Fruit fly (Drosophila melanogaster) whole organism, larva: ENCODE results near the gene Naglu.

Experiments used
- noc ChIP-seq: fragments of 200-800 bp; sonication (Bioruptor generic); optimal IDR thresholded peaks from 3 replicates; lab custom pipeline; 2019; ENCODE audit warnings: missing biosample characterization, mild to moderate bottlenecking, missing genetic modification characterization, moderate library complexity

Gene Naglu

DNA sequence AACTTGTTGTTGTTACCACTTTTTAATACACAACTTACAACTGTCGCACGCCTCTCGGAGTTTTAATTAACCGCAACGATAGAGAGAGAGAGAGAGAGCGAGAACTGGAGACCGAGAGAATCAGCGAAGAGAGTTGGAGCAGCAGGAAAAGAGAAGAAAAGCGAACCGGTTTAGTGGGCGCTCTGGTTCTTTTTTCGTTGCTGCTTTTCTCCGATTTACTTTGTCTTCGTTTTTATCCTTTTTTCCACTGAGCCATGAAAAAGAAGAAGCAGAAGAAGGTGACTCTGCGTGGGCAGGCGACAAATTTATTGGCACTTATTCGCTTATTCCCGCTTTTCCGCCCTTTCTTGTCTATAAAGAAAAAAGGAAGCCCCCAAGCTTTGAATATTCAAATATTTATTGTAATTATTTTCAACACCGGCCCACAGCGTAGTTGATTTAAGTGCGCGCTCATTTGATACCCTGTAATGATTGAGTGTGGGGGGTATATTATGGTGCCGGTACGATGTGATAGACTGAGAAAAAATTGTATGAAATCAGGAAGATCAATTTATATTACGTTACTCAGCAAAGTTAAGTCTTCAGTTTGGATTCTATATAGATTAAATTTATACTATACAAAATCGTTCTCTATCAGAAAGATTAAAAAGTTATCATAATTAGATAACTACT, 8.7 kb upstream of the Naglu start:
- TF ChIP-seq noc (tag; lab: Kevin White, UChicago) = no peak

DNA sequence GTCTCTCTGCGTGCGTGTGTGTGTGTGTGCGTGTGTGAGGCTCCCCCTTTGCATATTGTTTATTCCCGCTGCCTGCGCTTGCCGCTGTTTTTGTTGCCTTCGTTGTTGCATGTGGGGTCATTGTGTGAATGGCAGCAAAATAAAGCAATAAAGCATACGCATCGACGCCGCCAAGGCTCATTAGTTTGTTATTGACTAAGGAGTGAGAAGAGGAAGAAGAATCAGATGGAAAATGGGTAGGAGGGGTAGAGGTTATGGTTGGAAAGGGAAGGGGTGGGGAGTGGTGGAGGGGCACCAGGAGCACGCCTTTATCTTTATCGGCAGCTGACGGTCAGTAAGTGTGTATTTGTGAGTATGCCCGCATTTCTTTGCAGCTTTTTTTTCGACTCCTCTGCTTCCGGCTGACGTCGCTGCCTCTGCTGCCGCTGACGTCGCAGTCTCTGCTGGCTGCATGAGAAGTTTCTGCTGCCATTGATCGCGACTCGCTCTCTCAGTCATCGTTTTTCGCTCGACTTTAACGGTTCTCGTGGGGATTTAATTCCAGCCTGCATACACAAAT, 7.8 kb upstream of the Naglu start:
- no peak for TF ChIP-seq noc (tag; lab: Kevin White, UChicago)

DNA sequence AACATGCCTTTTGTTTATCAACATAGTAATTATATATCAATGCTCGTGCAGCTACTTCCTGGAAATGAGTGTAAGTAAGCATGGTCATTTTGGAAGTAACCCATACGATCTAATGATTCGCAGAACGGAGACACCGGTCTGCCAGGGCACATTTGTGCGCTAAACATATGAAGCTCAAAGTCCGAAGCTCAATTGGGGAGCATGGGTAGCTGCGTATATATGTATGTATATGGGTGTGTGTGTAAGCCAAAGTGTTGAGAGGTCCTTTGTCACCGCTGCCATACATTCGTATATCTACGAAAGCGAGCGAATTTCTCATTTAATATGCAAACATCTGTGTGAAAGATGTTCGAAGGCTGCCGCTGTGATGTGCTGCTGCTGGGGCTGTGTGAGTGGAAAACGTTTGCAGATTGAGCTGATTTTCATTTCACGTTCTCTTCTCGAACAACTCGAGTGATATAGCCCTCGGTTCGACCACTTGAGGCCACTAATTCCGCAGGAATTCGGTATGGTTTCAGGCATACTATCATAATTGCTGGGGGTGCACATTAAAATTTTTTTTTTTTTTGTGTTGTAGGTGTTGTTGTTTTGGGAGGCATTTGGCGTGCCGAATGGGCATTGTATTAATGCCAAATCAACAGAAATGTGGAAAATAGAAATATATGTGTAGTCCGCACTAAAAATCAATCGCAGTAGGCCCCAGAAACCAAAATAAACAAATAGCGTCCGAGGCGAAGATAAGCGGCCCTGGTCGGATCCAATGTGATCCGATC, 6.6 kb upstream of the Naglu start:
- TF ChIP-seq noc (tag; lab: Kevin White, UChicago) = no peak

DNA sequence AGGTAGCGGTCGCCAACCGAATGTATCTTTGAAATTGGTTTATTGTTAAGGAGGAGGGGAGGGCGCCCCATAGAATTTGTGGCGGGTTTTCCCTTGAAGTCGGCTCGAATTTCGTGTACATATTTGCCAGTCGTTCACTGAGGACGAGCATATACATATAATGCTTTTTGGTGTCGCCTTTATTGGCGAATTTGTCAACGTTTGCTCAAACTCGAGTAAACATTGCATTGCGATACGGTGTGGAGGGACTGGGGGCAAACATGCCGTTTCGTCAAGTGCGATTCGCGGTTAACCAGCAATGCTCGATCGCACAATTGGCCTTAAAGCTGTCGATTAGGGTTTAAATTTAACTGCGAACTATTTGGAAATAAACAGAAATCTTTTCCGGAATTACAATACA, 5.9 kb upstream of the Naglu start:
- TF ChIP-seq noc (tag; lab: Kevin White, UChicago) = no peak

DNA sequence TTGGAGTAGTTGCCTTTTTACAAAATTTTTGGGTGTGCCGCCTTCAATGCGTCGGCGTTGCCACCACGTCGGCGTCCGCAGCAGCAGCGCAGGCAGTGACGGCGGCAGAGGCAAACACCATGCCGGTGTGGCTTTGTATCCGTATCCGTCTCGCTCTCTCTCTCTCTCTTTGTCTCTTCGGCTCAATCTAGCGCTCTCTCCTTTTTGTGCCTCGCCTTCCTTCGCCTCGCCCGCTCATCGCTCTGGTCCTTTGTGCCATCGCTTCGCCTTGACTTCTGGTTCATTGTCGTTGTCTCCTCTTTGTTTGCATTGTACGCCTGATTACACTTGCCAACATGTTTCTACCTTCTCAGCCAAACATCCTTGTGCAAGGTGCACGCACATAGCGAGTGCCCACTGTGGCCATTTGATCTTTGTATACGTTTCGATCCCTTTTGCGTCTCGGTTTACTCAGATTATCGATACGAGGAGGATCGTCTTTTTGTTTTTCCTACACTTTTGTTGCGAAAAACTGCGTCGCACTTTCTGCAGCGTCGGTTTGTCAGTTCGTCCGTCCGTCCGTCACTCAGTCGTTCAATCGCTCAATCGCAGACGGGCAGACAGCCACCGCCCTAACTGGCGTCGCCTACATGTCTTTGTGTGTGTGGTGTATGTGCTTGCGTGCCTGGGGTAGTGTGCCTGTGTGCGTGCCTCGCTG, 4.8 kb upstream of the Naglu start:
- TF ChIP-seq noc (tag; lab: Kevin White, UChicago) = peak; percentile 21

DNA sequence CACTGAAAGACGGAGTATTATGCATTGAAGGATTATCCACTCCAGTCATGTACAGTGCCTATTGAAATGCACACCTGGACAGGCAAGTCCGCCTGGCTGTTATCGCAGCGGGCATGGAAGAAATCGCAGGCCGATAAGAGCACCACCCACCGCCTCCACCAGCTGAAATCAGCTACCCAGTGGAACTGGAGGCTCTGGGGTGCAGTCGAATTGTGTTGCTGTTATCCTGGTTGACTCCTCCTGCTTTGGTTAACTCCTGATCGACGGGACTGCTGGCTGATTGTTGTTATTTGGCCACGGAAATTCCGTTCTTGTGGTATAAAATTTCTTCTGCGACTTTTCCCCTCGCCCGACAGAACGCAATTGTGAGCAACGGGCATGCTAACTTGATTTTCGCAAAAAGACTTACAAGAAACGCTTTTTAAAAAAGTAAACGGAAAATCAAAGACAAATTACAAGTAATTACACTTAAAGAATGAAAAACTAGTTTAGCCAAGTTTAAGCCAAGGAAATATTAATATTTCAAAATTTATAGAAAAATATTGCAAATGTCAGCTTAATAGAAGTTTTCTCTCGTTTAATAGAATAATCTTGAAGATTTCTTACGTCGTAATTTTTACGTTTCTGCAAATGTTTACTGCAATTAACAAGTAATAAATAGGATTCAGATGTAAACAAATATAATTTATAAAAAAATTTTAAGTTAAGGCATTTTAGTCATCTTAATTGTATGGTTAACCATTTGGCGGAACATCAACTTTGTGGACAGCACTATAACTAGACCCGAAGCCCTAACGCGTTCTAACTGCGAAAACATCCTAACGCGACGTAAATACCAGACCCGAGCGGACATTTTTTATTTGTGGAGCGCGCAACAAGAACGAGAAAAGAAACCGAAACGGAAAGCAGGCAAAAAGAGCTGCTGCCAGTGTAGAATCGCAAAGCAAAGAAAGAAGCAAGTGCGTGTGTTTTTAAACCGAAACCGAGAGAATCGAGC, 3.5 kb upstream of the Naglu start, which contains the start of the genes CG13398 and Akap200:
CG13398 (minus strand) TSS at position 370 of the 997 bp plus-strand sequence.
Akap200 (plus strand) TSS at position 804 of the 997 bp plus-strand sequence.
- no peak for TF ChIP-seq noc (tag; lab: Kevin White, UChicago)

DNA sequence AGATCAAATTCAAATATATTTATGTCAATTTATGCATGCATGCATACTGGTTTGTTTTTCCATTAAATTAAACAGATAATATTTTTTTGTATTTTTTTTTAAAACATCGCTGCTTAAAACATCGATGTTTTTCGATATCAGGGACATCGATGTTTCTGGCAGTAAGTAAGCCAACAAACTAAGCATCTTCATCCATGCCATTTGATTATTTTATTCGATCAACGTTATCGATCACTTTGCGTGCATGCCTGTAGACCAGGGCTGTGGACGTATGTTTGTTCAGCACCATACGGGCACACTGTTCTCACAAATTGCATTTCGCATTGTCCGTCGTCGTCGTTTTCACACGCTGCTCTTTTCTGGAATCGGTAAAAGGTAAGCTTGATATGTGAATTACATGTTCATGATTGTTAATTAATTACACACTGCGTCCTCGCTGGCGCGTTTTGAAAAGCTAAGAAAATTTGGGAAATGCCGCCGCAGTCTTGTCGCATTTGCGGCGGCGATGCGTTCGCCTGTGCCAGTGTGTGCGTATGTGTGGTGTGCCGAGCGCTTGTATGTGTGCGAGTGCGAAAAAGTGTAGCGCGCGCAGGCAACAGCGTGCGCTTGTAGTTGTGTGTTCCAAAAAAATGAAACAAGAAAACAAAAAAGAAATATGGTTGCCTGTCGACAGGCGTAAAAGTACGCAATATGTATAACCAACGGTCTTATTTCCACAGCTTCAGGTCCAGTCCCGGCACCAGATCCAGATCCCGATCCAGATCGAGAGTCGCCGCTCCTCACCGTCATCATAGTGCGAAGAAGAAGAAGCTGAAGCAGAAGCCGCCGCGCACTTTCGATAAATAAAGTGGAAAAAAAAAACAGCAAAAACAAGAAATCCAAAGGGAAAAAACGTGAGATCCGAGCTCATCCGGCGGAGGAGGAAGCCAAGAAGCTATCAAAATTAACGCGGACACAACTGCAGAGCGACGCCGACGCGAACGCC, 8.1 kb downstream of the Naglu start, which contains the start of gene emb:
emb (plus strand) TSS at position 288 of the 985 bp plus-strand sequence.
- TF ChIP-seq noc (tag; lab: Kevin White, UChicago) = peak; percentile 44

DNA sequence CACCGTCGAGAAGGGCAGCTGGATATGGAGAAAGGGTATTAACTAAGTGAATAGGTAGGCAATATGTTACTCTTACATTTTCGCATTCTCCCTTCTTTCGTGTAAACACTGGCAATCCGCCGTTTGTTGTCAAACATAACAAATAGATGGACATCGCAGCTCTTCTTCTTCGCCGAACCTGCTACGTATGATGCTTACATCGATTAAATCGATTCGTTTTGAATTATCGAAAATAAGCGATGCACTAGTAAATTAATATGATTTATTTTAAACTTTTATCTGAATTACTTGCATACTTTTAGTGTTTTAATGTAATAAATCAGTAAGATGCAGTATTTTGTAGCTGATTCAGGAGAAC, 8.8 kb downstream of the Naglu start, which contains the start of gene fy:
fy (minus strand) TSS at position 353 of the 358 bp plus-strand sequence.
- no peak for TF ChIP-seq noc (tag; lab: Kevin White, UChicago)

DNA sequence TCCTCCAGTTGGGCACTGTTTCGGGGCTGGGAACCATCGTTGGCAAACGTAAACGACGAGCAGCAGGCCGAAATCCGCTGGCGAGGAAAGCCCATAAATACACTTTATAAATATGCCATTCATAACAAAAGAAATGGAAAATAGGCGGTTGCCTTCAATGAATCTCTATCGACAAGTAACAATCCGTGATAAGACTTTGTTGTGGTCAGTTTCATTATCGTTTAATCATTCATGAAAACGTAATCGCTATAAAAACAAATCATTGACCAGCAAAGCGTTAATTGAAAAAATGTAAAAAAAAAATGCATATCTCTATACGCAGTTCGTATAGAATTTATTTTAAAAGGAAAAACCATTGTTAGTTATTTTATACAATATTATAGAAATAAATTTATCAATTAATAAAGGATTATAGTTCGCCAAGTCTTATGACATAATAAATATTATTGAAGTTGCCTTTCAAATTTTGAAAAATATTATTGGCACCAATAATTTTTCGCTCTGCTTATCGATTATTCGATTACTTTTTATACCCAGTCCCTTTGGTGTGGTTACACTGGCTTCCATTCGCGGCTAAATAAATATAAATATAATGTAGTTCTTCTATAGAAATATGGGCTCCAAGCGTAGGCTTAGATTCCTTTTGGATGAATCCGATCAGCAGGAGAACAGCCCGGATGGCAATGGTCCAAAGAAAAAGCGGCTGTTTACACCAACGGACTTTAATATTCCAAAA, 11.6 kb downstream of the Naglu start, which contains the start of gene CG31898:
CG31898 (plus strand) TSS at position 559 of the 736 bp plus-strand sequence.
- TF ChIP-seq noc (tag; lab: Kevin White, UChicago) = no peak

DNA sequence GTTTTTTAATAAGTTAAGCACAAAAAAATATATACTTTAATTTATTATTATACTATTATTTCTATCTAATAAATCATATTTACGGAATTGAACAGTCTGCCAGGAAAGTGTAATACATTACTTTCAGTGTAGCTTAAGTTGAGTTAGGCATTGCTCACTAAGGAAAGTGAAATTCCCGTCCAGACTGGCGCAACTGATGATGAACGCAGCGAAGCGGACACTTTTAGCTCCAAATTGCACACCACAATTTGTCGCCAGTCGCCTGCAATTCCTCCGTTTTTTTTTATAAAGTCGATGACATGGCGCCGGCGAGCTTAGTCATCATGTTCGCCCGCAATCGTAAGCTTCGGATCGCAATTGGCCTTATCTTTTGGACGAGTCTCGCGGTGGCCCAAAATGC, 12.9 kb downstream of the Naglu start, which contains the start of gene CG13386:
CG13386 (plus strand) TSS at position 301 of the 400 bp plus-strand sequence.
- TF ChIP-seq noc (tag; lab: Kevin White, UChicago) = no peak

DNA sequence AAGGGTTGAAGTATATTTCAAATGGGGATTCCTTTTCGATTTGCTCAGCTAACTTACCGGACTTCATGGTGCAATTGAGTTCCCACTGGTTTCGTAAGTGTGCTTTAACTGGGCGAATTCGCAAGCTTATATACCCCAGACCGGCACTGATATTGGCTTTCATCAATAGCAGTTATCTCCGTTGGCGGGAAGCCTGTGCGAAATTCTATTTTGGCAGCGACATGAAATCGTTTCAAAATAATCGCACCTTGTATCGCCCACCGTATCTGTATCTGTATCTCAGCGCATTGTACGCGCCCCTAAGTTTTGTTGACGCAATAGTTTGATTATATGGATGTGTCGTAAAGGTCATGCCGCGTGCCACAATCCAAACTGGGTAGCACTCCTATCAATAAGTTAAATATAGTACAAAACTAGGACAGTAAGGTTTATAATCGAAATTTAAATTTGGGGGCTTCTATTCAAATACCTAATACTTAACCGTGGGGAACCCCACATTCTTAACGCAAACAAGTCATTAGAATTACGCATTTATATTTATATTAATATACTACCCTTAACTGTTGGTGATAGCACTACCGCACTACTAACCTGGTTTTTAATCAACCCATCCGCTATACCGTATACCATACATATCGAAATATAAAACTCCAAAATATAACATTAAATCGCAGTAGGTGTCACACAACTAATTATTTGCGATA, 15.5 kb downstream of the Naglu start, which contains the start of the genes Peritrophin-15a and CG13385:
Peritrophin-15a (minus strand) TSS at position 101 of the 704 bp plus-strand sequence.
CG13385 (plus strand) TSS at position 654 of the 704 bp plus-strand sequence.
- no peak for TF ChIP-seq noc (tag; lab: Kevin White, UChicago)

DNA sequence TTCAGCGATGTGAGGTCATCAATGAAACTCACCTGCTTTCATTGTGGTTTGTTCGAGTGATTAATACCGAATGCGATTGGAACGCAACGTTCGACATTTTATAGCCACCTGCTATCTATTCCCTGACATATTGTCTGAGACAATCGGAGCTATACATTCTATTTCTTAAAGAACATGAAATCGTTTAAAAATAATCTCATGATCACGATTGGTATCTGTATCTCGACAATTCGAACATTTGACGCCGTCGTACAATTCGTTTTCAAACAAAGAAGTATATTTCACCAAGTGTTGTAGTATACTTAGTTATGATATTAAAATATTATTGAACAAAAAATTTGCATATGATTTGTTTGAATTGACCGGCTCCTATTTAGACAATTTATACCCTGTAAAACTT, 16.8 kb downstream of the Naglu start, which contains the start of gene Peritrophin-15b:
Peritrophin-15b (minus strand) TSS at position 101 of the 400 bp plus-strand sequence.
- no peak for TF ChIP-seq noc (tag; lab: Kevin White, UChicago)
